Worm (Caenorhabditis elegans): ENCODE measurements around the gene F53E2.2.

F53E2.2 gene

DNA sequence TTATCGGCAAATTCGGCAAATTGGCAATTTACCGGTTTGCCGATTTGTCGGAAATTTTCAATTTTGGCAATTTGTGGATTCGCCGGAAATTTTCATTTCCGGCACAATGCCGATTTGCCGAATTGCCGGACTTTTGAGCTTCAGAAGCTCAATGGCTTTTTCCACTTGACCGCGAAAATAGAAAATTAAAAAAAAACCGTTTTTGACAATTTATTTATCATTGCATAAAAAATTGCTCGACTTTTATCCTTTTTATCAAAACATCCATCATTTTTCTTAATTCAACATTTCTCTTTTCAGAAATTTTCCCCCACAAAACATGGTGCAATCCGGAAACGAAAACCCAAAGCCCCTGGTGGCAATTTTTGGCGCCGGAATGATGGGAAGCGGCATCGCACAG lies 14.8 kb upstream of the F53E2.2 start, which contains the start of gene hacd-1:
Gene hacd-1, plus strand, starts transcription at position 301 of the 400 bp plus-strand sequence.
- TF ChIP-seq skn-1 (tag; optimal IDR thresholded peaks at IDR 0.05): no peak
- TF ChIP-seq F44E2.7 (GFP tag; IDR thresholded peaks at IDR 0.05): no peak
- TF ChIP-seq snpc-4 (tag; optimal IDR thresholded peaks at IDR 0.05): no peak
- TF ChIP-seq lsy-2 (tag; optimal IDR thresholded peaks at IDR 0.05): no peak
- no peak for TF ChIP-seq nhr-76 (tag; optimal IDR thresholded peaks at IDR 0.05)
- TF ChIP-seq attf-4 (tag; optimal IDR thresholded peaks at IDR 0.05): no peak
- TF ChIP-seq gei-8 (GFP tag; optimal IDR thresholded peaks at IDR 0.05): no peak
- TF ChIP-seq nhr-77 (tag; optimal IDR thresholded peaks at IDR 0.05): no peak
- TF ChIP-seq nhr-48 (tag; optimal IDR thresholded peaks at IDR 0.05): no peak
- TF ChIP-seq ceh-20 (GFP tag; IDR thresholded peaks at IDR 0.05): no peak
- TF ChIP-seq ceh-62 (tag; optimal IDR thresholded peaks at IDR 0.05): no peak
- no peak for TF ChIP-seq Y75B8A.6 (GFP tag; IDR thresholded peaks at IDR 0.05)
- no peak for TF ChIP-seq hlh-30 (tag; optimal IDR thresholded peaks at IDR 0.05; ENCODE audit: insufficient read depth)
- TF ChIP-seq ztf-7 (tag; optimal IDR thresholded peaks at IDR 0.05): no peak
- no peak for TF ChIP-seq ZK337.2 (GFP tag; IDR thresholded peaks at IDR 0.05)
- no peak for TF ChIP-seq unc-62 (GFP tag; optimal IDR thresholded peaks at IDR 0.05 in 1 of 2)
- no peak for TF ChIP-seq unc-62 (tag; optimal IDR thresholded peaks at IDR 0.05)
- no peak for TF ChIP-seq hmg-1.1 (GFP tag; IDR thresholded peaks at IDR 0.05)
- TF ChIP-seq egl-27 (tag; optimal IDR thresholded peaks at IDR 0.05): no peak
- TF ChIP-seq dmd-8 (GFP tag; IDR thresholded peaks at IDR 0.05): no peak

- TF ChIP-seq lim-7 (GFP tag; IDR thresholded peaks at IDR 0.05): no peak
- no peak for TF ChIP-seq nhr-6 (tag; optimal IDR thresholded peaks at IDR 0.05)
- no peak for TF ChIP-seq pha-4 (GFP tag; IDR thresholded peaks at IDR 0.05)
- TF ChIP-seq pha-4 (tag; optimal IDR thresholded peaks at IDR 0.05): no peak
- TF ChIP-seq mxl-3 (GFP tag; optimal IDR thresholded peaks at IDR 0.05): no peak
- TF ChIP-seq lin-39 (tag; optimal IDR thresholded peaks at IDR 0.05): no peak
- TF ChIP-seq daf-19 (GFP tag; conservative IDR thresholded peaks at IDR 0.05): no peak
- no peak for TF ChIP-seq nhr-102 (tag; optimal IDR thresholded peaks at IDR 0.05)
- no peak for TF ChIP-seq R02D3.7 (tag; optimal IDR thresholded peaks at IDR 0.05)
- TF ChIP-seq mdt-29 (GFP tag; IDR thresholded peaks at IDR 0.05): no peak
- TF ChIP-seq lin-15B (tag; optimal IDR thresholded peaks at IDR 0.05): no peak
- no peak for TF ChIP-seq ces-1 (GFP tag; optimal IDR thresholded peaks at IDR 0.05)
- no peak for TF ChIP-seq set-16 (GFP tag; IDR thresholded peaks at IDR 0.05)
- TF ChIP-seq madf-9 (GFP tag; conservative IDR thresholded peaks at IDR 0.05): no peak
- TF ChIP-seq dmd-6 (GFP tag; IDR thresholded peaks at IDR 0.05): peak; percentile 83
- TF ChIP-seq madf-5 (GFP tag; IDR thresholded peaks at IDR 0.05): no peak
- no peak for TF ChIP-seq snpc-1.2 (GFP tag; IDR thresholded peaks at IDR 0.05)
- TF ChIP-seq lsy-2 (tag; optimal IDR thresholded peaks at IDR 0.05): no peak
- TF ChIP-seq dpl-1 (GFP tag; optimal IDR thresholded peaks at IDR 0.05): no peak
- TF ChIP-seq hmg-1.1 (GFP tag; IDR thresholded peaks at IDR 0.05): no peak
- TF ChIP-seq nhr-25 (tag; optimal IDR thresholded peaks at IDR 0.05; ENCODE audit: borderline replicate concordance, insufficient read depth): no peak
- peak; percentile 26 for TF ChIP-seq nhr-77 (tag; optimal IDR thresholded peaks at IDR 0.05)
- peak; percentile 26 for TF ChIP-seq hlh-11 (tag; optimal IDR thresholded peaks at IDR 0.05)
- TF ChIP-seq vab-7 (GFP tag; IDR thresholded peaks at IDR 0.05): no peak
- TF ChIP-seq zfp-3 (GFP tag; conservative IDR thresholded peaks at IDR 0.05): no peak
- no peak for TF ChIP-seq mxl-2 (GFP tag; conservative IDR thresholded peaks at IDR 0.05)
- TF ChIP-seq F10B5.3 (tag; optimal IDR thresholded peaks at IDR 0.05): no peak
- TF ChIP-seq T20F7.1 (GFP tag; optimal IDR thresholded peaks at IDR 0.05): no peak
- no peak for TF ChIP-seq duxl-1 (tag; optimal IDR thresholded peaks at IDR 0.05; ENCODE audit: poor library complexity)
- TF ChIP-seq daf-16 (GFP tag; optimal IDR thresholded peaks at IDR 0.05): no peak
- peak; percentile 9 for TF ChIP-seq daf-16 (tag; optimal IDR thresholded peaks at IDR 0.05)
- no peak for TF ChIP-seq lin-1 (GFP tag; IDR thresholded peaks at IDR 0.05)
- TF ChIP-seq dve-1 (tag; optimal IDR thresholded peaks at IDR 0.05; ENCODE audit: insufficient read depth): no peak
- TF ChIP-seq ceh-28 (tag; optimal IDR thresholded peaks at IDR 0.05): no peak
- peak; percentile 66 for TF ChIP-seq nhr-28 (tag; optimal IDR thresholded peaks at IDR 0.05)
Measured at ce11 chrV:1464543-1465040, 10.3 kb upstream of the F53E2.2 start, which contains the start of the genes fpn-1.2 and pqn-54. fpn-1.2 (minus strand) TSS chrV:1464699. pqn-54 (plus strand) TSS chrV:1464990.

All from whole organism, L4 larva.